Worm (Caenorhabditis elegans): ENCODE measurements around the gene F13A2.4.

DNA sequence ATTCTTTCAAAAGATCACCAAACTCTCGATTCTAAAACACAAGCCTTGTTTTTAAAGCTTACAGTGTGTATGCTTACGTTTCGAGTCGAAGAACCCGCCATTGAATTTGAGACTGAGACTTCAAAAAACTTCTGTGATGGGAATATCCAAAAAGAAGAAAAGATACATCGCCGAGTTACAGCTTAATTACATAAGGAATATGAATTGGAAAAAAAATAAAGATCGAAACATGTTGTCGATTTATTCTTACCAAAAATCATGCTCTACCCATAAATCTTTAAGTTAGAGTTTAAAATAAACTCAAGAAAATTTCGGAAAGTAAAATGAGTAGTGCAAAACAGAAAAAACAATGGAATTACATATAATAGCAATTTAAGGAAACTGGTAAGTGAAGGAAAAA, 13.8 kb downstream of the F13A2.4 start, which contains the start of gene F13A2.10:
- TF ChIP-seq him-1 (tag; optimal IDR thresholded peaks at IDR 0.05): no peak
- TF ChIP-seq dao-5 (tag; optimal IDR thresholded peaks at IDR 0.05): no peak
- no peak for TF ChIP-seq W03F9.2 (tag; optimal IDR thresholded peaks at IDR 0.05)
